Fruit fly (Drosophila melanogaster) whole organism, embryonic: Measurements from ENCODE around the gene Muc11A.

Source experiments
- Abd-B ChIP-seq: fragments of 200-800 bp; sonication (Bioruptor generic); optimal IDR thresholded peaks from 2 replicates; lab custom pipeline; 2018; ENCODE audit warnings: missing biosample characterization, mild to moderate bottlenecking, missing genetic modification characterization, moderate library complexity
- B-H1 ChIP-seq: fragments of 200-800 bp; sonication (Bioruptor generic); IDR thresholded peaks from 3 replicates; pipeline ENCODE4 v1.3.6; 2022; ENCODE audit warnings: missing biosample characterization, missing genetic modification characterization
- Bteb2 ChIP-seq: fragments of 200-800 bp; sonication (Bioruptor generic); optimal IDR thresholded peaks from 2 replicates; lab custom pipeline; 2016; ENCODE audit warnings: missing biosample characterization, missing genetic modification characterization
- CG10147 ChIP-seq: fragments of 200-800 bp; sonication (Bioruptor generic); optimal IDR thresholded peaks from 2 replicates; lab custom pipeline; 2019; ENCODE audit warnings: missing biosample characterization, mild to moderate bottlenecking, missing genetic modification characterization, moderate library complexity
- CG10321 ChIP-seq: fragments of 200-800 bp; sonication (Bioruptor generic); IDR thresholded peaks from 2 replicates; pipeline ENCODE4 v1.3.6; 2022; ENCODE audit warnings: missing biosample characterization, missing genetic modification characterization
- CG10979 ChIP-seq: fragments of 200-800 bp; sonication (Bioruptor generic); optimal IDR thresholded peaks from 2 replicates; lab custom pipeline; 2018; ENCODE audit warnings: missing biosample characterization, mild to moderate bottlenecking, missing genetic modification characterization, moderate library complexity
- CG11093 ChIP-seq: fragments of 200-800 bp; sonication (Bioruptor generic); IDR thresholded peaks from 3 replicates; pipeline ENCODE4 v1.3.6; 2022; ENCODE audit warnings: missing biosample characterization, missing genetic modification characterization
- CG11504 ChIP-seq: fragments of 200-800 bp; sonication (Bioruptor generic); optimal IDR thresholded peaks from 3 replicates; lab custom pipeline; 2019; ENCODE audit warnings: missing biosample characterization, mild to moderate bottlenecking, missing genetic modification characterization, moderate library complexity
- CG14050 ChIP-seq: fragments of 200-800 bp; sonication (Bioruptor generic); IDR thresholded peaks from 3 replicates; pipeline ENCODE4 v1.3.6; 2022; ENCODE audit warnings: missing biosample characterization, missing genetic modification characterization
- CG15011 ChIP-seq: fragments of 200-800 bp; sonication (Bioruptor generic); optimal IDR thresholded peaks from 3 replicates; lab custom pipeline; 2018; ENCODE audit warnings: missing biosample characterization, mild to moderate bottlenecking, missing genetic modification characterization
- CG16813 ChIP-seq: fragments of 200-800 bp; sonication (Bioruptor generic); IDR thresholded peaks from 3 replicates; pipeline ENCODE4 v1.3.6; 2022; ENCODE audit warnings: missing biosample characterization, missing genetic modification characterization; ENCODE audit not compliant: partially characterized antibody
- CG2889 ChIP-seq: fragments of 200-800 bp; sonication (Bioruptor generic); IDR thresholded peaks from 3 replicates; pipeline ENCODE4 v1.3.6; 2022; ENCODE audit warnings: missing biosample characterization, missing genetic modification characterization
- CG34376 ChIP-seq: fragments of 200-800 bp; sonication (Bioruptor generic); optimal IDR thresholded peaks from 2 replicates; lab custom pipeline; 2018; ENCODE audit warnings: missing biosample characterization, mild to moderate bottlenecking, missing genetic modification characterization
- CG4617 ChIP-seq: fragments of 200-800 bp; sonication (Bioruptor generic); optimal IDR thresholded peaks from 3 replicates; lab custom pipeline; 2016; ENCODE audit warnings: missing biosample characterization, missing genetic modification characterization, borderline replicate concordance
- CG7987 ChIP-seq: fragments of 200-800 bp; sonication (Bioruptor generic); optimal IDR thresholded peaks from 2 replicates; lab custom pipeline; 2018; ENCODE audit warnings: missing biosample characterization, mild to moderate bottlenecking, missing genetic modification characterization, moderate library complexity
- CG9817 ChIP-seq: fragments of 200-800 bp; sonication (Bioruptor generic); optimal IDR thresholded peaks from 2 replicates; lab custom pipeline; 2018; ENCODE audit warnings: missing biosample characterization, mild to moderate bottlenecking, missing genetic modification characterization, moderate library complexity
- D ChIP-seq, 2 experiments: fragments of 200-800 bp in 1 of 2; fragments of >200 bp in 1 of 2; sonication (Bioruptor generic) in 1 of 2; optimal IDR thresholded peaks; 2 replicates in 1 of 2; 3 replicates in 1 of 2; lab custom pipeline; 2017; ENCODE audit warnings: mild to moderate bottlenecking in 1 of 2, missing biosample characterization in 1 of 2, missing genetic modification characterization in 1 of 2, missing genetic modification reagents in 1 of 2
- E2f1 ChIP-seq: fragments of 200-800 bp; sonication (Bioruptor generic); IDR thresholded peaks from 2 replicates; pipeline ENCODE4 v1.3.6; 2022; ENCODE audit warnings: missing biosample characterization, missing genetic modification characterization
- Eip74EF ChIP-seq, 2 experiments: fragments of 200-800 bp in 1 of 2; fragments of >200 bp in 1 of 2; sonication (Bioruptor generic) in 1 of 2; optimal IDR thresholded peaks; 2 replicates each; lab custom pipeline; 2017 to 2019; ENCODE audit warnings: missing biosample characterization in 2 of 2, missing genetic modification characterization in 2 of 2, mild to moderate bottlenecking in 1 of 2, moderate library complexity in 1 of 2
- Ets65A ChIP-seq: fragments of 200-800 bp; sonication (Bioruptor generic); peaks from one replicate; lab custom pipeline; 2016; ENCODE audit warnings: missing biosample characterization, missing genetic modification characterization
- Hey ChIP-seq: fragments of 200-800 bp; sonication (Bioruptor generic); optimal IDR thresholded peaks from 3 replicates; lab custom pipeline; 2018; ENCODE audit warnings: missing biosample characterization, mild to moderate bottlenecking, missing genetic modification characterization
- HmgZ ChIP-seq: fragments of 200-800 bp; sonication (Bioruptor generic); optimal IDR thresholded peaks from 2 replicates; lab custom pipeline; 2018; ENCODE audit warnings: missing biosample characterization, mild to moderate bottlenecking, missing genetic modification characterization
- Hr3 ChIP-seq: fragments of 200-800 bp; sonication (Bioruptor generic); optimal IDR thresholded peaks from 3 replicates; lab custom pipeline; 2016; ENCODE audit warnings: missing biosample characterization, missing genetic modification characterization
- Hr39 ChIP-seq: fragments of >200 bp; optimal IDR thresholded peaks from 2 replicates; lab custom pipeline; 2017
- Jarid2 ChIP-seq: fragments of 200-800 bp; sonication (Bioruptor generic); optimal IDR thresholded peaks from 3 replicates; lab custom pipeline; 2017; ENCODE audit warnings: mild to moderate bottlenecking, missing biosample characterization, missing genetic modification reagents, missing genetic modification characterization
- Oaz ChIP-seq: fragments of 200-800 bp; sonication (Bioruptor generic); IDR thresholded peaks from 2 replicates; pipeline ENCODE4 v1.3.6; 2022; ENCODE audit warnings: missing biosample characterization, missing genetic modification characterization
- Sry-β ChIP-seq: fragments of 200-800 bp; sonication (Bioruptor generic); optimal IDR thresholded peaks from 2 replicates; lab custom pipeline; 2018; ENCODE audit warnings: missing biosample characterization, mild to moderate bottlenecking, missing genetic modification characterization, moderate library complexity
- TFAM ChIP-seq: fragments of 200-800 bp; sonication (Bioruptor generic); optimal IDR thresholded peaks from 2 replicates; lab custom pipeline; 2017; ENCODE audit warnings: missing biosample characterization, missing genetic modification characterization, inconsistent platforms
- Taf1 ChIP-seq: fragments of 200-800 bp; sonication (Bioruptor generic); IDR thresholded peaks from 2 replicates; pipeline ENCODE4 v1.3.6; 2022; ENCODE audit warnings: missing biosample characterization, missing genetic modification characterization
- Xbp1 ChIP-seq: fragments of 200-800 bp; sonication (Bioruptor generic); optimal IDR thresholded peaks from 3 replicates; lab custom pipeline; 2016; ENCODE audit warnings: missing biosample characterization, mild to moderate bottlenecking, missing genetic modification characterization
- ab ChIP-seq: fragments of 200-800 bp; sonication (Bioruptor generic); optimal IDR thresholded peaks from 2 replicates; lab custom pipeline; 2016; ENCODE audit warnings: missing biosample characterization, missing genetic modification characterization
- bcd ChIP-seq: fragments of 200-800 bp; sonication (Bioruptor generic); optimal IDR thresholded peaks from 2 replicates; lab custom pipeline; 2017; ENCODE audit warnings: missing biosample characterization, mild to moderate bottlenecking, missing genetic modification characterization
- btn ChIP-seq: fragments of 200-800 bp; sonication (Bioruptor generic); optimal IDR thresholded peaks from 2 replicates; lab custom pipeline; 2016; ENCODE audit warnings: missing biosample characterization, missing genetic modification characterization
- da ChIP-seq: fragments of 200-800 bp; sonication (Bioruptor generic); optimal IDR thresholded peaks from 2 replicates; lab custom pipeline; 2016; ENCODE audit warnings: missing biosample characterization, missing genetic modification characterization
- emc ChIP-seq: fragments of 200-800 bp; sonication (Bioruptor generic); optimal IDR thresholded peaks from 2 replicates; lab custom pipeline; 2016; ENCODE audit warnings: missing biosample characterization, missing genetic modification characterization
- gfzf ChIP-seq: fragments of 200-800 bp; sonication (Bioruptor generic); optimal IDR thresholded peaks from 2 replicates; lab custom pipeline; 2016; ENCODE audit warnings: missing biosample characterization, mild to moderate bottlenecking, missing genetic modification characterization, moderate library complexity
- her ChIP-seq: fragments of 200-800 bp; sonication (Bioruptor generic); optimal IDR thresholded peaks from 2 replicates; lab custom pipeline; 2016; ENCODE audit warnings: missing biosample characterization, missing genetic modification characterization
- insv ChIP-seq, 2 experiments: fragments of 200-800 bp; sonication (Bioruptor generic); optimal IDR thresholded peaks; 3 replicates each; lab custom pipeline; 2016 to 2018; ENCODE audit warnings: missing biosample characterization in 2 of 2, missing genetic modification characterization in 2 of 2
- jigr1 ChIP-seq: fragments of 200-800 bp; sonication (Bioruptor generic); IDR thresholded peaks from 3 replicates; pipeline ENCODE4 v1.3.6; 2022; ENCODE audit warnings: missing biosample characterization, missing genetic modification characterization
- kay ChIP-seq: fragments of 200-800 bp; sonication (Bioruptor generic); optimal IDR thresholded peaks from 2 replicates; lab custom pipeline; 2016; ENCODE audit warnings: missing biosample characterization, missing genetic modification characterization
- lbe ChIP-seq: fragments of 200-800 bp; sonication (Bioruptor generic); optimal IDR thresholded peaks from 2 replicates; lab custom pipeline; 2016; ENCODE audit warnings: missing biosample characterization, mild to moderate bottlenecking, missing genetic modification characterization
- pzg ChIP-seq: fragments of 200-800 bp; sonication (Bioruptor generic); optimal IDR thresholded peaks from 3 replicates; lab custom pipeline; 2018; ENCODE audit warnings: missing biosample characterization, mild to moderate bottlenecking, missing genetic modification characterization, moderate library complexity
- row ChIP-seq: fragments of 200-800 bp; sonication (Bioruptor generic); IDR thresholded peaks from 3 replicates; pipeline ENCODE4 v1.3.6; 2022; ENCODE audit warnings: missing biosample characterization, missing genetic modification characterization
- sqz ChIP-seq: fragments of 200-800 bp; sonication (Bioruptor generic); optimal IDR thresholded peaks from 3 replicates; lab custom pipeline; 2018; ENCODE audit warnings: missing biosample characterization, mild to moderate bottlenecking, missing genetic modification characterization
- stwl ChIP-seq: fragments of 200-800 bp; sonication (Bioruptor generic); optimal IDR thresholded peaks from 3 replicates; lab custom pipeline; 2018; ENCODE audit warnings: missing biosample characterization, mild to moderate bottlenecking, missing genetic modification characterization, moderate library complexity
- trh ChIP-seq: fragments of 200-800 bp; sonication (Bioruptor generic); optimal IDR thresholded peaks from 2 replicates; lab custom pipeline; 2016; ENCODE audit warnings: missing biosample characterization, missing genetic modification characterization
- tx ChIP-seq: fragments of 200-800 bp; sonication (Bioruptor generic); optimal IDR thresholded peaks from 2 replicates; lab custom pipeline; 2016; ENCODE audit warnings: missing biosample characterization, missing genetic modification characterization
- usp ChIP-seq: fragments of >200 bp; optimal IDR thresholded peaks from 2 replicates; lab custom pipeline; 2017; ENCODE audit warnings: missing biosample characterization, missing genetic modification characterization
- zen ChIP-seq: fragments of 200-800 bp; sonication (Bioruptor generic); optimal IDR thresholded peaks from 3 replicates; lab custom pipeline; 2018; ENCODE audit warnings: missing biosample characterization, mild to moderate bottlenecking, missing genetic modification characterization, moderate library complexity
- zf30C ChIP-seq: fragments of 200-800 bp; sonication (Bioruptor generic); optimal IDR thresholded peaks from 3 replicates; lab custom pipeline; 2018; ENCODE audit warnings: missing biosample characterization, mild to moderate bottlenecking, missing genetic modification characterization
- zfh1 ChIP-seq: fragments of 200-800 bp; sonication (Bioruptor generic); IDR thresholded peaks from 3 replicates; pipeline ENCODE4 v1.3.6; 2022; ENCODE audit warnings: missing biosample characterization, missing genetic modification characterization
- zfh2 ChIP-seq: fragments of 200-800 bp; sonication (Bioruptor generic); optimal IDR thresholded peaks from 2 replicates; lab custom pipeline; 2016; ENCODE audit warnings: missing biosample characterization, missing genetic modification characterization

Muc11A gene

DNA sequence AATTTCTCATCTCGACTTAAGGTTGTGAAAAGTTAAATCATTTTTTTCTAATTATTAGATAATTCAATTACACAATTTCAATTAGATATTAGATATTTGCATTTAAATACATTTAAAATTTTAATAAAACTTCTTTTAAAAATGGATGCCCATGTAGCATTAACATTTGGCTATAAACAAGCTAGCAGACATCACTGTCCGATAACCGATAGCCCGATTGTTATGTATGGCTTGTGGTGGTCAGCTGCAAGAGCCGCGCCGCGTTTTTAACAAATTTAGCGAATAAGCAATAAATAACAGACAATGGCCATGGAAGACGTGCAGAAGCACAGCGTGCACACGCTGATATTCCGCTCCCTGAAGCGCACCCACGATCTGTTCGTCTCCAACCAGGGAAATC, 38.7 kb upstream of the Muc11A start, which contains the start of gene Tango4:
Gene Tango4 (plus strand): TSS at position 212 of the 400 bp plus-strand sequence.
- no peak for TF ChIP-seq zfh2 (GFP tag; lab: Kevin White, UChicago)
- TF ChIP-seq CG34376 (GFP tag; lab: Kevin White, UChicago) = no peak
- no peak for TF ChIP-seq ab (GFP tag; lab: Kevin White, UChicago)
- TF ChIP-seq B-H1 (GFP tag; lab: Robert Waterston, UW) = no peak
- TF ChIP-seq emc (GFP tag; lab: Kevin White, UChicago) = no peak
- no peak for TF ChIP-seq Ets65A (GFP tag; lab: Kevin White, UChicago)
- no peak; the same call in 2 of the 3 replicates for TF ChIP-seq CG16813 (GFP tag; lab: Robert Waterston, UW)
- TF ChIP-seq Xbp1 = no peak
- no peak for TF ChIP-seq Jarid2 (GFP tag; lab: Kevin White, UChicago)
- peak; percentile 90 for TF ChIP-seq Sry-β (GFP tag; lab: Kevin White, UChicago)
- no peak for TF ChIP-seq CG14050 (GFP tag; lab: Robert Waterston, UW)
- TF ChIP-seq Oaz (GFP tag; lab: Robert Waterston, UW) = no peak
- no peak for TF ChIP-seq CG4617
- no peak for TF ChIP-seq HmgZ
- no peak for TF ChIP-seq btn (GFP tag; lab: Kevin White, UChicago)
- no peak for TF ChIP-seq sqz
- peak; percentile 19 for TF ChIP-seq pzg (GFP tag; lab: Kevin White, UChicago)
- TF ChIP-seq Abd-B = no peak
- TF ChIP-seq Bteb2 = no peak
- TF ChIP-seq Hr3 = no peak
- no peak for TF ChIP-seq jigr1 (GFP tag; lab: Robert Waterston, UW)
- TF ChIP-seq gfzf (GFP tag; lab: Kevin White, UChicago) = no peak
- TF ChIP-seq zen (tag; lab: Kevin White, UChicago) = no peak
- no peak for TF ChIP-seq CG10979
- no peak for TF ChIP-seq E2f1 (GFP tag; lab: Robert Waterston, UW)
- TF ChIP-seq CG11093 (GFP tag; lab: Robert Waterston, UW) = no peak
- TF ChIP-seq kay (GFP tag; lab: Kevin White, UChicago) = no peak
- no peak for TF ChIP-seq Taf1 (GFP tag; lab: Robert Waterston, UW)
- peak; percentile 27 for TF ChIP-seq stwl (tag; lab: Kevin White, UChicago)
- TF ChIP-seq her (GFP tag; lab: Kevin White, UChicago) = no peak
- no peak for TF ChIP-seq tx (GFP tag; lab: Kevin White, UChicago)
- TF ChIP-seq usp (GFP tag; lab: Kevin White, UChicago) = no peak
- no peak for TF ChIP-seq CG7987 (GFP tag; lab: Kevin White, UChicago)
- TF ChIP-seq CG2889 (GFP tag; lab: Robert Waterston, UW) = no peak
- no peak for TF ChIP-seq Hr39
- no peak for TF ChIP-seq CG11504 (tag; lab: Kevin White, UChicago)
- TF ChIP-seq zfh1 = no peak
- no peak for TF ChIP-seq da (GFP tag; lab: Kevin White, UChicago)
- TF ChIP-seq trh (GFP tag; lab: Kevin White, UChicago) = no peak
- TF ChIP-seq row (GFP tag; lab: Robert Waterston, UW) = peak; percentile 77
- no peak for TF ChIP-seq insv (GFP tag; optimal IDR thresholded peaks at IDR 0.05; lab: Kevin White, UChicago)
- TF ChIP-seq TFAM (GFP tag; lab: Kevin White, UChicago) = no peak
- no peak for TF ChIP-seq CG9817 (tag; lab: Kevin White, UChicago)
- TF ChIP-seq Eip74EF (GFP tag; optimal IDR thresholded peaks at IDR 0.05; lab: Kevin White, UChicago) = no peak
- TF ChIP-seq CG10321 (GFP tag; lab: Robert Waterston, UW) = no peak
- TF ChIP-seq bcd = no peak
- TF ChIP-seq CG10147 (GFP tag; lab: Kevin White, UChicago) = no peak
- TF ChIP-seq lbe = no peak
- no peak for TF ChIP-seq D (optimal IDR thresholded peaks at IDR 0.05; lab: Kevin White, UChicago)
- TF ChIP-seq D (GFP tag; optimal IDR thresholded peaks at IDR 0.05; lab: Kevin White, UChicago) = no peak
- no peak for TF ChIP-seq Hey
- no peak for TF ChIP-seq zf30C
- TF ChIP-seq CG15011 (GFP tag; lab: Kevin White, UChicago) = no peak
